Fruit fly (Drosophila melanogaster): Measurements from ENCODE around the gene CG34376.
A peak's percentile ranks its signal among the peaks of the same experiment; 100 is the strongest.

dm6 chr3R:22468829-22469487, 21.1 kb downstream of the CG34376 start:
- TF ChIP-seq Hr78 (GFP tag; optimal IDR thresholded peaks at IDR 0.05) (no peak), HLH106 (tag; optimal IDR thresholded peaks at IDR 0.05) (peak; percentile 67), sv (GFP tag; optimal IDR thresholded peaks at IDR 0.05) (peak; percentile 69)

Measured in whole organism, wandering third instar larva.